Fruit fly (Drosophila melanogaster): ENCODE data around the gene EMC2A.

EMC2A gene

DNA sequence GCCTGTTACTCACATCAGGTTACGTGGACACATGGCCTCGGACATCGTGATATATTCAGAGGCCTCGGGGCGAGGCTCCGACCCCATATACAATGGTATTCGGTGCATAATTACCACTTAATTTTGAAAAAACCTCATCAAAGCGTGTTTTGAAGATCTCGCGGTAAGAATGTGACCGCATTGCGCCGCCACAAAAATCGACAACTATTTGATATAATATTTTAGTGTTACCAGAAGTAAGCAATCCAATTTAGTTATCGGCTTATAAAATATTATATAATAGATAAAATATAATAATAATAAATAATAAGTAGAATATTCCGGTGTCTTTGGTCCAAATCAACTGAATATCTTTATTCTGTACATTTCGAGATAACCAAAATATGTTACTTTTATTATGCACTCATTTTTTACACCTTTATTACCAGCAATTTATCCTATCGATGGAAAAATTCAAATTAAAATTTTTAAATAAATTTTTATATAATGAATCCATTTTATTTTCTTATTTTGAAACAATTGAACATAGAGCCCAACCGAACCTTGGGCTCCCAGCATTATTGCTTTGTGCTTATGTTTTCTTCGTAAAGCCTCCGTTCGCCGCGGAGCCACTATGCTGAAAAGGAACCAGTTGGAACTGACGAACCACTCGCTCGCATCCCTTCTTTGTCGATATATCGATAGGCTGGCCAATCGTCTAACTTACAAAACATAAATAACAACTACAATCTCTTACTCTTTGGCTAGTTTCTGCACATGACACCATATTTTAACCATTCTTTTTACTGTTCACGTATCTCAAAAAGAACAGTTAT lies 44.3 kb upstream of the EMC2A start, which contains the start of the genes CG18213 and Trm7-32 (continued):
- TF ChIP-seq stc (GFP tag; IDR thresholded peaks at IDR 0.05) (no peak), chinmo (GFP tag; IDR thresholded peaks at IDR 0.05; ENCODE audit: partially characterized antibody) (no peak; the same call in 3 of the 4 replicates), CG13287 (GFP tag; IDR thresholded peaks at IDR 0.05; ENCODE audit: partially characterized antibody) (peak; percentile 86), CG34422 (GFP tag; IDR thresholded peaks at IDR 0.05) (no peak), dm (GFP tag; optimal IDR thresholded peaks at IDR 0.05) (no peak), CG15601 (tag; optimal IDR thresholded peaks at IDR 0.05) (no peak), E2f1 (GFP tag; IDR thresholded peaks at IDR 0.05) (no peak), CG13296 (GFP tag; optimal IDR thresholded peaks at IDR 0.05) (no peak), CG2678 (tag; optimal IDR thresholded peaks at IDR 0.05) (no peak), CG6765 (GFP tag; optimal IDR thresholded peaks at IDR 0.05) (no peak), br (optimal IDR thresholded peaks at IDR 0.05) (no peak), CG10366 (GFP tag; IDR thresholded peaks at IDR 0.05) (0 out of 2 replicates have a peak, but pooled peaks have one; percentile 12), CG31365 (tag; optimal IDR thresholded peaks at IDR 0.05) (no peak), hkb (optimal IDR thresholded peaks at IDR 0.05) (no peak), hkb (GFP tag; IDR thresholded peaks at IDR 0.05) (no peak), jumu (GFP tag; optimal IDR thresholded peaks at IDR 0.05) (no peak), Nf-YB (GFP tag; optimal IDR thresholded peaks at IDR 0.05) (no peak), Ets65A (GFP tag) (no peak), lab (GFP tag; optimal IDR thresholded peaks at IDR 0.05) (no peak), CG1602 (GFP tag; optimal IDR thresholded peaks at IDR 0.05) (no peak), Myb (GFP tag; optimal IDR thresholded peaks at IDR 0.05) (peak; percentile 12), CG17568 (GFP tag; optimal IDR thresholded peaks at IDR 0.05) (no peak), CG13894 (tag; optimal IDR thresholded peaks at IDR 0.05) (no peak), CG18476 (GFP tag; optimal IDR thresholded peaks at IDR 0.05) (no peak), Dip2 (GFP tag; IDR thresholded peaks at IDR 0.05) (no peak), CG1529 (GFP tag; optimal IDR thresholded peaks at IDR 0.05) (no peak), Stat92E (GFP tag; optimal IDR thresholded peaks at IDR 0.05) (no peak), CG11504 (tag; optimal IDR thresholded peaks at IDR 0.05) (no peak), Adf1 (GFP tag; IDR thresholded peaks at IDR 0.05) (no peak), CG12659 (GFP tag; optimal IDR thresholded peaks at IDR 0.05) (peak; percentile 55), gfzf (GFP tag; optimal IDR thresholded peaks at IDR 0.05) (peak; percentile 62), Gug (GFP tag; IDR thresholded peaks at IDR 0.05) (no peak; the same call in 3 of the 4 replicates), caup (GFP tag; optimal IDR thresholded peaks at IDR 0.05; ENCODE audit: severe bottlenecking) (no peak), row (GFP tag; IDR thresholded peaks at IDR 0.05) (peak; percentile 89), CG4424 (GFP tag; optimal IDR thresholded peaks at IDR 0.05) (no peak), Awh (GFP tag; IDR thresholded peaks at IDR 0.05) (no peak), cato (GFP tag; optimal IDR thresholded peaks at IDR 0.05; ENCODE audit: borderline replicate concordance) (no peak), CG9797 (GFP tag; optimal IDR thresholded peaks at IDR 0.05) (peak; percentile 47), CkIIα-i1 (GFP tag; IDR thresholded peaks at IDR 0.05) (no peak), B-H2 (GFP tag; optimal IDR thresholded peaks at IDR 0.05) (no peak), btn (GFP tag; optimal IDR thresholded peaks at IDR 0.05) (no peak), D (optimal IDR thresholded peaks at IDR 0.05) (no peak), D (GFP tag; optimal IDR thresholded peaks at IDR 0.05) (no peak), TFAM (GFP tag; optimal IDR thresholded peaks at IDR 0.05) (no peak), tll (GFP tag; optimal IDR thresholded peaks at IDR 0.05) (no peak), CG18011 (GFP tag; optimal IDR thresholded peaks at IDR 0.05) (no peak), CG4404 (GFP tag; IDR thresholded peaks at IDR 0.05) (no peak), CG12071 (GFP tag; optimal IDR thresholded peaks at IDR 0.05) (no peak), mirr (GFP tag; optimal IDR thresholded peaks at IDR 0.05) (no peak), CG18619 (GFP tag; optimal IDR thresholded peaks at IDR 0.05) (no peak)
